Worm (Caenorhabditis elegans) whole organism, mixed stage, embryonic: ENCODE results near the gene C06E7.88.

Source experiments
- bed-3 ChIP-seq: fragments of 200-800 bp; sonication (Bioruptor generic); optimal IDR thresholded peaks from 3 replicates; lab custom pipeline; 2018; ENCODE audit warnings: mild to moderate bottlenecking, missing genetic modification characterization, moderate library complexity, missing compliant biosample characterization
- ceh-39 ChIP-seq: fragments of 150-350 bp; optimal IDR thresholded peaks from 2 replicates; lab custom pipeline; 2014; ENCODE audit warnings: missing biosample characterization, missing genetic modification characterization
- ceh-83 ChIP-seq: fragments of 200-800 bp; sonication (Bioruptor generic); optimal IDR thresholded peaks from 2 replicates; lab custom pipeline; 2018; ENCODE audit warnings: mild to moderate bottlenecking, missing genetic modification characterization, missing compliant biosample characterization
- ces-1 ChIP-seq: fragments of 150-350 bp; optimal IDR thresholded peaks from 2 replicates; lab custom pipeline; 2014; ENCODE audit warnings: missing biosample characterization, missing genetic modification reagents, missing genetic modification characterization
- cnd-1 ChIP-seq: fragments of 200-800 bp; sonication (Bioruptor generic); optimal IDR thresholded peaks from 2 replicates; lab custom pipeline; 2018; ENCODE audit warnings: mild to moderate bottlenecking, missing genetic modification characterization, missing compliant biosample characterization
- drap-1 ChIP-seq: fragments of 200-800 bp; sonication (Bioruptor generic); optimal IDR thresholded peaks from 3 replicates; lab custom pipeline; 2018; ENCODE audit warnings: mild to moderate bottlenecking, missing genetic modification characterization, missing compliant biosample characterization
- elt-1 ChIP-seq: sonication (generic microtip); optimal IDR thresholded peaks from 2 replicates; lab custom pipeline; 2017; ENCODE audit warnings: missing genetic modification characterization, mild to moderate bottlenecking, missing compliant biosample characterization, antibody characterized with exemption, moderate library complexity, borderline replicate concordance; ENCODE audit not compliant: insufficient read depth
- elt-3 ChIP-seq: fragments of 150-350 bp; optimal IDR thresholded peaks from 2 replicates; lab custom pipeline; 2014; ENCODE audit warnings: missing biosample characterization, missing genetic modification characterization
- ham-2 ChIP-seq: fragments of 200-800 bp; sonication (Bioruptor generic); optimal IDR thresholded peaks from 2 replicates; lab custom pipeline; 2018; ENCODE audit warnings: mild to moderate bottlenecking, missing genetic modification characterization, missing compliant biosample characterization
- hlh-1 ChIP-seq: fragments of 150-350 bp; optimal IDR thresholded peaks from 2 replicates; lab custom pipeline; 2014; ENCODE audit warnings: missing biosample characterization, missing genetic modification reagents, missing genetic modification characterization
- lin-13 ChIP-seq: fragments of 150-350 bp; optimal IDR thresholded peaks from 2 replicates; lab custom pipeline; 2014; ENCODE audit warnings: missing biosample characterization, missing genetic modification characterization
- lin-32 ChIP-seq: fragments of 200-800 bp; sonication (Bioruptor generic); optimal IDR thresholded peaks from 2 replicates; lab custom pipeline; 2018; ENCODE audit warnings: mild to moderate bottlenecking, missing genetic modification characterization, missing compliant biosample characterization
- lsy-2 ChIP-seq: fragments of 150-350 bp; optimal IDR thresholded peaks from 2 replicates; lab custom pipeline; 2014; ENCODE audit warnings: missing biosample characterization, missing genetic modification characterization
- mep-1 ChIP-seq: fragments of 150-350 bp; optimal IDR thresholded peaks from 2 replicates; lab custom pipeline; 2017; ENCODE audit warnings: missing biosample characterization, missing genetic modification reagents, missing genetic modification characterization, inconsistent platforms
- mls-2 ChIP-seq: sonication (generic microtip); optimal IDR thresholded peaks from 2 replicates; lab custom pipeline; 2016; ENCODE audit warnings: mild to moderate bottlenecking, missing genetic modification characterization, moderate library complexity, missing compliant biosample characterization
- nhr-2 ChIP-seq: fragments of 150-350 bp; optimal IDR thresholded peaks from 2 replicates; lab custom pipeline; 2014; ENCODE audit warnings: missing biosample characterization, missing genetic modification characterization
- nhr-237 ChIP-seq: fragments of 150-350 bp; optimal IDR thresholded peaks from 2 replicates; lab custom pipeline; 2014; ENCODE audit warnings: missing biosample characterization, missing genetic modification characterization
- nhr-28 ChIP-seq: fragments of 150-350 bp; optimal IDR thresholded peaks from 2 replicates; lab custom pipeline; 2014; ENCODE audit warnings: missing biosample characterization, missing genetic modification characterization
- nhr-76 ChIP-seq: sonication (generic microtip); optimal IDR thresholded peaks from 2 replicates; lab custom pipeline; 2017; ENCODE audit warnings: missing biosample characterization, missing genetic modification characterization
- pha-4 ChIP-seq: fragments of 150-350 bp; optimal IDR thresholded peaks from 2 replicates; lab custom pipeline; 2018; ENCODE audit warnings: missing biosample characterization, missing genetic modification reagents, missing genetic modification characterization
- sem-2 ChIP-seq: fragments of 200-800 bp; sonication (Bioruptor generic); optimal IDR thresholded peaks from 2 replicates; lab custom pipeline; 2018; ENCODE audit warnings: mild to moderate bottlenecking, missing genetic modification characterization, missing compliant biosample characterization
- snpc-4 ChIP-seq: fragments of 150-350 bp; optimal IDR thresholded peaks from 2 replicates; lab custom pipeline; 2014; ENCODE audit warnings: missing biosample characterization, missing genetic modification characterization
- sptf-1 ChIP-seq: sonication (generic microtip); optimal IDR thresholded peaks from 2 replicates; lab custom pipeline; 2017; ENCODE audit warnings: mild to moderate bottlenecking, missing genetic modification characterization, moderate library complexity, missing compliant biosample characterization
- tbx-8 ChIP-seq: fragments of 200-800 bp; sonication (Bioruptor generic); optimal IDR thresholded peaks from 2 replicates; lab custom pipeline; 2018; ENCODE audit warnings: mild to moderate bottlenecking, missing genetic modification characterization, moderate library complexity, missing compliant biosample characterization
- unc-120 ChIP-seq: sonication (generic microtip); optimal IDR thresholded peaks from 2 replicates; lab custom pipeline; 2017; ENCODE audit warnings: missing genetic modification characterization, missing compliant biosample characterization; ENCODE audit not compliant: poor library complexity, severe bottlenecking
- unc-39 ChIP-seq: fragments of 150-350 bp; optimal IDR thresholded peaks from 2 replicates; lab custom pipeline; 2014; ENCODE audit warnings: missing biosample characterization, missing genetic modification characterization
- unc-62 ChIP-seq: fragments of 150-350 bp; optimal IDR thresholded peaks from 2 replicates; lab custom pipeline; 2014; ENCODE audit warnings: missing biosample characterization, missing genetic modification reagents, missing genetic modification characterization
- zip-8 ChIP-seq: fragments of 150-350 bp; optimal IDR thresholded peaks from 2 replicates; lab custom pipeline; 2014; ENCODE audit warnings: missing biosample characterization, missing genetic modification characterization
- ztf-11 ChIP-seq: fragments of 150-350 bp; optimal IDR thresholded peaks from 2 replicates; lab custom pipeline; 2014; ENCODE audit warnings: missing biosample characterization, missing genetic modification characterization

Gene C06E7.88

ce11 chrIV:5824493-5824892 is 42.6 kb downstream of the C06E7.88 start, which contains the start of gene egal-1:
egal-1 (plus strand) TSS chrIV:5824793.
- TF ChIP-seq ces-1 (GFP tag; lab: Kevin White, UChicago) (no peak), bed-3 (no peak)

- peak; percentile 86 for TF ChIP-seq ces-1 (GFP tag; lab: Kevin White, UChicago)
- TF ChIP-seq pha-4 (tag; lab: Kevin White, UChicago) = peak; percentile 28
- TF ChIP-seq nhr-76 (tag; lab: Kevin White, UChicago) = no peak
- TF ChIP-seq drap-1 (GFP tag; lab: Kevin White, UChicago) = no peak
- TF ChIP-seq ceh-83 (GFP tag; lab: Kevin White, UChicago) = no peak
- no peak for TF ChIP-seq ham-2
Measured at ce11 chrIV:5821997-5822396, 45.1 kb downstream of the C06E7.88 start.

DNA sequence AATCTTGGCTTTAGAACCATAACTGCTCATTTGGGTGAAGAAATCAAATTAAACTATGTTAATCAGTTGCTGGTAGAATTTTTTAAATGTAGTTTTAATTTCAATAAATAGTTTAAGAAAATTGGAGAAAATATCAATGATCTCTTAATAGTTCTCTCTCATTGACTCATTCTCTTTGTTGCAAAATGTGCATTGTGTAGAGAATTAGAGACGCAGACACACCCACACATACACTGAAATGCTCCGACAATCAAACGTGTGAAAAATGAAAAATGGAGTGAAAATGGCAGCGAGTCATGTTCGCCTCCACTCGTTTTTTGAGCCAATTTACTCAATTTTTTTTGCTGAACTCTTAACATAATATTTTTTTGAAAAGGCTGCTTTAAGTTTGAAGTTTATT is 46.1 kb downstream of the C06E7.88 start:
- TF ChIP-seq elt-3 (tag; lab: Kevin White, UChicago) (no peak), unc-120 (tag; lab: Kevin White, UChicago) (peak; percentile 2)

DNA sequence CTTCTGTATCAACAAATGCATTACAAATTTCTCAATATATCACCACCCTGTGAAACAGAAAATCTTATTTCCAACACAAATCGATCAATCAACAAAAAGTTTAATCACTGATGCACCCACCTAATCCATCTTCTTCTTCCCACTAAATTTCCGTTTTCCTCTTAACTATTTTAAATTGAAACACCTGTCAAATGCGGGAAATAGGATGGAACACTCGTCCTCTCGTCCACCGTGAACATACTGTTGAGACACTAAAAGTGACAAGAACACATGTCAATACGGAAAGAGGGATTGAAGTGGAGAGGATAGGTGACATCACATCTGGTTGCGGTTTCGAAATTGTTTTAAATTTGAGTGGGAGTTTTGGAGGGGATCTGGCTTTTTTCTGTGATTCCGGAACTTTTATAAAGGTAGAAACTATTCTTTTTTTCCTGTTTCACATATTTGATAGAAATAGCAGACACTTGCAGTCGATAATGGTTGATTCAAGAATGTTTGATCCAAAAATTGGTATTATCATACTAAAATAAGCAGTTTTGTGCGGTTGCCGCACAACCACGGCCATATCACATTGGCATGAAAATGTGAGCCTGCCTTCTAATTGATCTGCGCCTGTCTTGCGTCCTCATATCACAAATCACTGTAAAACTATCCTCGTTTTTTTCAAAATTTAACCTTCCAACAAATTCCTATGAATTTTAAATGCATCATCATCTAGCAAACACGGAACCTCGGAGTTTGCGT is 46.9 kb downstream of the C06E7.88 start:
- TF ChIP-seq unc-62 (GFP tag; lab: Kevin White, UChicago) (peak; percentile 89), hlh-1 (peak; percentile 92), nhr-2 (tag; lab: Kevin White, UChicago) (no peak), unc-120 (tag; lab: Kevin White, UChicago) (peak; percentile 48), cnd-1 (tag; lab: Kevin White, UChicago) (no peak), ztf-11 (no peak)

DNA sequence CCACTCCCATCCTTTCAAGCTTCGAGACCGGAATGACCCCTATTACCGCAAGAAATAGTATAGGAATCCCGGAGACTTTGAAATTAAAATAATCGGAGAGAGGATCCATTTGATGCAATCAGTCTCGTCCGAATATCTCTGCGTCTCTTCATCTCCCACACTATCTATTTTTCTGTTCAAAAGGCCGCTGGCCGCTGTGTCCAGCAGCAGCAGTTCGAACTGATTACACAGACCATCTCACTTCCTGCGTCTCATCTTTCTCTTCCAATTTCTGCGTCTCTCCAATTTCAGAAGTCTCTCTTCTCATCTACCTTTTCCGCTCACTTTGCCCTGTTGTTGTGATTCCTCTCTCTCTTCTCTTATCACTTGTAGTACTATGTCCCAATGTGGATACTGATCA is 49.6 kb downstream of the C06E7.88 start:
- peak; percentile 55 for TF ChIP-seq ham-2
- no peak for TF ChIP-seq sptf-1
- no peak for TF ChIP-seq cnd-1 (tag; lab: Kevin White, UChicago)
- TF ChIP-seq ces-1 (GFP tag; lab: Kevin White, UChicago) = peak; percentile 43
- TF ChIP-seq unc-62 (GFP tag; lab: Kevin White, UChicago) = peak; percentile 75
- no peak for TF ChIP-seq unc-39 (tag; lab: Kevin White, UChicago)
- TF ChIP-seq nhr-2 (tag; lab: Kevin White, UChicago) = no peak
- peak; percentile 90 for TF ChIP-seq unc-120 (tag; lab: Kevin White, UChicago)
- TF ChIP-seq elt-1 (tag; lab: Kevin White, UChicago) = peak; percentile 77
- TF ChIP-seq pha-4 (tag; lab: Kevin White, UChicago) = no peak
- peak; percentile 45 for TF ChIP-seq hlh-1

- TF ChIP-seq unc-62 (GFP tag; lab: Kevin White, UChicago) (no peak), lsy-2 (tag; lab: Kevin White, UChicago) (no peak), tbx-8 (GFP tag; lab: Kevin White, UChicago) (no peak), ceh-39 (tag; lab: Kevin White, UChicago) (no peak), snpc-4 (tag; lab: Kevin White, UChicago) (no peak), zip-8 (tag; lab: Kevin White, UChicago) (no peak), ces-1 (GFP tag; lab: Kevin White, UChicago) (no peak), unc-39 (tag; lab: Kevin White, UChicago) (no peak), mep-1 (tag; lab: Kevin White, UChicago) (no peak), nhr-237 (tag; lab: Kevin White, UChicago) (no peak), sem-2 (GFP tag; lab: Kevin White, UChicago) (no peak), lin-13 (tag; lab: Kevin White, UChicago) (no peak), nhr-76 (tag; lab: Kevin White, UChicago) (no peak), mls-2 (tag; lab: Kevin White, UChicago) (no peak), nhr-2 (tag; lab: Kevin White, UChicago) (no peak), ham-2 (no peak), nhr-28 (no peak), lin-32 (no peak)
Measured at ce11 chrIV:5816466-5816865, 50.6 kb downstream of the C06E7.88 start.
